Worm (Caenorhabditis elegans) whole organism, L3 larva: ENCODE measurements around the gene F36H1.3.

Source experiments
- ama-1 ChIP-seq: fragments of 150-350 bp; optimal IDR thresholded peaks from 2 replicates; lab custom pipeline; 2018
- ceh-28 ChIP-seq: fragments of 150-350 bp; optimal IDR thresholded peaks from 2 replicates; lab custom pipeline; 2014; ENCODE audit warnings: missing biosample characterization, missing genetic modification reagents, missing genetic modification characterization
- egl-5 ChIP-seq: fragments of 150-350 bp; optimal IDR thresholded peaks from 2 replicates; lab custom pipeline; 2017; ENCODE audit warnings: missing biosample characterization, missing genetic modification reagents, missing genetic modification characterization, inconsistent platforms
- elt-3 ChIP-seq, 3 experiments: fragments of 150-350 bp in 1 of 3; sonication (generic microtip) in 2 of 3; optimal IDR thresholded peaks; 2 replicates in 2 of 3; 4 replicates in 1 of 3; lab custom pipeline; 2014 to 2017; ENCODE audit warnings: missing biosample characterization in 3 of 3, missing genetic modification characterization in 3 of 3
- jun-1 ChIP-seq: fragments of 150-350 bp; optimal IDR thresholded peaks from 2 replicates; lab custom pipeline; 2014; ENCODE audit warnings: missing biosample characterization, missing genetic modification reagents, missing genetic modification characterization
- nfya-1 ChIP-seq: sonication (generic microtip); optimal IDR thresholded peaks from 2 replicates; lab custom pipeline; 2017; ENCODE audit warnings: missing genetic modification characterization, mild to moderate bottlenecking, missing compliant biosample characterization, antibody characterized with exemption, moderate library complexity; ENCODE audit not compliant: insufficient read depth
- nhr-23 ChIP-seq: fragments of 150-350 bp; optimal IDR thresholded peaks from 2 replicates; lab custom pipeline; 2014; ENCODE audit warnings: missing biosample characterization, missing genetic modification reagents, missing genetic modification characterization
- nhr-76 ChIP-seq: fragments of 150-350 bp; sonication (generic microtip); optimal IDR thresholded peaks from 5 replicates; lab custom pipeline; 2014; ENCODE audit warnings: missing biosample characterization, missing genetic modification characterization
- pqm-1 ChIP-seq: fragments of 150-350 bp; optimal IDR thresholded peaks from 2 replicates; lab custom pipeline; 2017; ENCODE audit warnings: missing biosample characterization, missing genetic modification characterization, inconsistent platforms
- sea-2 ChIP-seq: fragments of 150-350 bp; sonication (generic microtip); optimal IDR thresholded peaks from 4 replicates; lab custom pipeline; 2014; ENCODE audit warnings: missing biosample characterization, missing genetic modification reagents, missing genetic modification characterization
- skn-1 ChIP-seq: fragments of 150-350 bp; optimal IDR thresholded peaks from 2 replicates; lab custom pipeline; 2014; ENCODE audit warnings: missing biosample characterization, missing genetic modification characterization
- zag-1 ChIP-seq: fragments of 150-350 bp; optimal IDR thresholded peaks from 2 replicates; lab custom pipeline; 2014; ENCODE audit warnings: missing biosample characterization, missing genetic modification characterization
- ztf-11 ChIP-seq: fragments of 150-350 bp; optimal IDR thresholded peaks from 2 replicates; lab custom pipeline; 2014; ENCODE audit warnings: missing biosample characterization, missing genetic modification characterization

ce11 chrIV:11082789-11083235, 32.9 kb downstream of the F36H1.3 start:
- TF ChIP-seq pqm-1 (tag; lab: Kevin White, UChicago) (peak; percentile 41), ama-1 (lab: Kevin White, UChicago) (peak; percentile 89), nfya-1 (tag; lab: Kevin White, UChicago) (peak; percentile 94), nhr-23 (tag; lab: Kevin White, UChicago) (peak; percentile 92), ztf-11 (no peak), elt-3 (tag; optimal IDR thresholded peaks at IDR 0.05; lab: Kevin White, UChicago) (peak in 1 of 3 experiments; percentile 1), skn-1 (tag; lab: Kevin White, UChicago) (peak; percentile 80), sea-2 (GFP tag; lab: Kevin White, UChicago) (peak; percentile 21), egl-5 (tag; lab: Kevin White, UChicago) (peak; percentile 96), zag-1 (tag; lab: Kevin White, UChicago) (peak; percentile 91), nhr-76 (tag; lab: Kevin White, UChicago) (peak; percentile 54), jun-1 (tag; lab: Kevin White, UChicago) (peak; percentile 92), ceh-28 (tag; lab: Kevin White, UChicago) (peak; percentile 96)
